Worm (Caenorhabditis elegans) whole organism, late embryonic: Measurements from ENCODE around the gene sea-1.

Experiments used
- C08G9.2 ChIP-seq: sonication (generic microtip); optimal IDR thresholded peaks from 2 replicates; lab custom pipeline; 2016; ENCODE audit warnings: mild to moderate bottlenecking, missing genetic modification characterization, moderate library complexity, missing compliant biosample characterization
- ama-1 ChIP-seq: fragments of 150-350 bp; optimal IDR thresholded peaks from 2 replicates; lab custom pipeline; 2014
- ceh-14 ChIP-seq: sonication (generic microtip); optimal IDR thresholded peaks from 2 replicates; lab custom pipeline; 2016; ENCODE audit warnings: missing genotype, missing genetic modification characterization, missing compliant biosample characterization
- ceh-2 ChIP-seq: sonication (generic microtip); optimal IDR thresholded peaks from 2 replicates; lab custom pipeline; 2016; ENCODE audit warnings: missing genotype, missing genetic modification characterization, missing compliant biosample characterization
- ceh-9 ChIP-seq: sonication (generic microtip); optimal IDR thresholded peaks from 2 replicates; lab custom pipeline; 2016; ENCODE audit warnings: mild to moderate bottlenecking, missing genetic modification characterization, inconsistent platforms, missing compliant biosample characterization
- dmd-4 ChIP-seq: sonication (generic microtip); optimal IDR thresholded peaks from 2 replicates; lab custom pipeline; 2016; ENCODE audit warnings: borderline replicate concordance, missing genetic modification characterization, missing compliant biosample characterization
- gmeb-2 ChIP-seq: sonication (generic microtip); optimal IDR thresholded peaks from 2 replicates; lab custom pipeline; 2016; ENCODE audit warnings: missing genetic modification characterization, inconsistent platforms, missing compliant biosample characterization
- madf-2 ChIP-seq: sonication (generic microtip); optimal IDR thresholded peaks from 2 replicates; lab custom pipeline; 2017; ENCODE audit warnings: missing genetic modification characterization, missing compliant biosample characterization
- nfya-1 ChIP-seq: sonication (generic microtip); optimal IDR thresholded peaks from 2 replicates; lab custom pipeline; 2017; ENCODE audit warnings: missing genetic modification characterization, mild to moderate bottlenecking, missing compliant biosample characterization, antibody characterized with exemption, moderate library complexity
- pha-4 ChIP-seq: fragments of 150-350 bp; optimal IDR thresholded peaks from 2 replicates; lab custom pipeline; 2018; ENCODE audit warnings: missing biosample characterization, missing genetic modification reagents, missing genetic modification characterization
- pqm-1 ChIP-seq: sonication (generic microtip); optimal IDR thresholded peaks from 2 replicates; lab custom pipeline; 2016; ENCODE audit warnings: missing genetic modification characterization, missing compliant biosample characterization
- rnt-1 ChIP-seq: sonication (generic microtip); optimal IDR thresholded peaks from 2 replicates; lab custom pipeline; 2016; ENCODE audit warnings: missing genetic modification characterization, missing compliant biosample characterization
- unc-86 ChIP-seq: sonication (generic microtip); optimal IDR thresholded peaks from 2 replicates; lab custom pipeline; 2016; ENCODE audit warnings: missing genetic modification characterization, missing compliant biosample characterization

DNA sequence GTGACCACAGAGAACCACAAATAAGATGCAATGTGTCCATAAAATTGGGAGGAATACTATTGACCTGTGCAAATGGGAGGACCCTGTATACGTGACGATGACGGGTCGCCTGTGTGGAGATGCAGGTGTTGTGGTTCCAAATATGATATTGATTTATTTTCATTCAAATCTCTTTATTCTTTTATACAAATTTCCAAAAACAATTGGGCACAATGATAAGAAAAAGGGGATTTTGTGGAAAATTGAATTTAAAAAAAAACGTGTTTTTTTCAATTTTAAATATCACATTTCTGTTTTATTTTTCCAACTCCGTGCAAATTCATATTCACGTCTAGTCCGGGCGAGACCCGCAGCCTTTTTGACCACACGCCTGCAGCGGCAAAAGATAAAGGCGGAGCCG, 1.8 kb upstream of the sea-1 start, which contains the start of gene F19B10.2:
- TF ChIP-seq pqm-1 (tag; lab: Kevin White, UChicago) (no peak), madf-2 (tag; lab: Kevin White, UChicago) (no peak), ceh-9 (tag; lab: Kevin White, UChicago) (no peak), ceh-14 (tag; lab: Kevin White, UChicago) (no peak), gmeb-2 (tag; lab: Kevin White, UChicago) (no peak), ama-1 (lab: Kevin White, UChicago) (no peak), dmd-4 (tag; lab: Kevin White, UChicago) (no peak), ceh-2 (tag; lab: Kevin White, UChicago) (no peak), nfya-1 (tag; lab: Kevin White, UChicago) (no peak), C08G9.2 (tag; lab: Kevin White, UChicago) (no peak), pha-4 (tag; lab: Kevin White, UChicago) (no peak), unc-86 (no peak), rnt-1 (tag; lab: Kevin White, UChicago) (no peak)
